Worm (Caenorhabditis elegans) whole organism, L3 larva: Measurements from ENCODE around the gene eak-3.

Experiments
- ZK546.5 ChIP-seq: sonication (generic microtip); optimal IDR thresholded peaks from 2 replicates; lab custom pipeline; 2017; ENCODE audit warnings: missing biosample characterization, missing genetic modification characterization
- aly-2 ChIP-seq: fragments of 150-350 bp; optimal IDR thresholded peaks from 2 replicates; lab custom pipeline; 2014; ENCODE audit warnings: missing biosample characterization, missing genetic modification characterization
- ama-1 ChIP-seq: fragments of 150-350 bp; optimal IDR thresholded peaks from 2 replicates; lab custom pipeline; 2018
- ceh-28 ChIP-seq: fragments of 150-350 bp; optimal IDR thresholded peaks from 2 replicates; lab custom pipeline; 2014; ENCODE audit warnings: missing biosample characterization, missing genetic modification reagents, missing genetic modification characterization
- ceh-82 ChIP-seq: fragments of 150-350 bp; optimal IDR thresholded peaks from 2 replicates; lab custom pipeline; 2014; ENCODE audit warnings: missing biosample characterization, missing genetic modification characterization
- ceh-9 ChIP-seq: sonication (generic microtip); optimal IDR thresholded peaks from 2 replicates; lab custom pipeline; 2018; ENCODE audit warnings: missing biosample characterization, missing genetic modification characterization
- daf-12 ChIP-seq: fragments of 150-350 bp; optimal IDR thresholded peaks from 2 replicates; lab custom pipeline; 2014; ENCODE audit warnings: missing biosample characterization, missing genetic modification reagents, missing genetic modification characterization
- egl-27 ChIP-seq: sonication (generic microtip); optimal IDR thresholded peaks from 4 replicates; lab custom pipeline; 2017; ENCODE audit warnings: missing biosample characterization, missing genetic modification reagents, missing genetic modification characterization
- egl-5 ChIP-seq: fragments of 150-350 bp; optimal IDR thresholded peaks from 2 replicates; lab custom pipeline; 2017; ENCODE audit warnings: missing biosample characterization, missing genetic modification reagents, missing genetic modification characterization, inconsistent platforms
- elt-1 ChIP-seq: fragments of 150-350 bp; optimal IDR thresholded peaks from 2 replicates; lab custom pipeline; 2014; ENCODE audit warnings: missing biosample characterization, missing genetic modification characterization
- elt-2 ChIP-seq: sonication (generic microtip); optimal IDR thresholded peaks from 2 replicates; lab custom pipeline; 2016; ENCODE audit warnings: missing genetic modification reagents, mild to moderate bottlenecking, missing genetic modification characterization, missing compliant biosample characterization
- elt-3 ChIP-seq, 3 experiments: fragments of 150-350 bp in 1 of 3; sonication (generic microtip) in 2 of 3; optimal IDR thresholded peaks; 2 replicates in 2 of 3; 4 replicates in 1 of 3; lab custom pipeline; 2014 to 2017; ENCODE audit warnings: missing biosample characterization in 3 of 3, missing genetic modification characterization in 3 of 3
- eor-1 ChIP-seq, 2 experiments: fragments of 150-350 bp; optimal IDR thresholded peaks; 2 replicates each; lab custom pipeline; 2014 to 2018; ENCODE audit warnings: missing biosample characterization in 2 of 2, missing genetic modification characterization in 2 of 2
- fkh-10 ChIP-seq: sonication (generic microtip); optimal IDR thresholded peaks from 2 replicates; lab custom pipeline; 2017; ENCODE audit warnings: missing biosample characterization, missing genetic modification reagents, missing genetic modification characterization
- fos-1 ChIP-seq: fragments of 150-350 bp; optimal IDR thresholded peaks from 2 replicates; lab custom pipeline; 2014; ENCODE audit warnings: missing biosample characterization, missing genetic modification characterization
- hmg-11 ChIP-seq: sonication (generic microtip); optimal IDR thresholded peaks from 2 replicates; lab custom pipeline; 2016; ENCODE audit warnings: missing genetic modification characterization, missing compliant biosample characterization
- lin-15B ChIP-seq: fragments of 150-350 bp; optimal IDR thresholded peaks from 2 replicates; lab custom pipeline; 2014; ENCODE audit warnings: missing biosample characterization, missing genetic modification characterization
- lin-39 ChIP-seq: fragments of 150-350 bp; optimal IDR thresholded peaks from 2 replicates; lab custom pipeline; 2018; ENCODE audit warnings: missing biosample characterization, missing genetic modification reagents, missing genetic modification characterization
- lsy-12 ChIP-seq: sonication (generic microtip); optimal IDR thresholded peaks from 2 replicates; lab custom pipeline; 2016; ENCODE audit warnings: mild to moderate bottlenecking, missing genetic modification characterization, missing compliant biosample characterization
- mdl-1 ChIP-seq: fragments of 150-350 bp; optimal IDR thresholded peaks from 2 replicates; lab custom pipeline; 2014; ENCODE audit warnings: missing biosample characterization, missing genetic modification characterization
- mml-1 ChIP-seq: fragments of 150-350 bp; sonication (generic microtip); optimal IDR thresholded peaks from 3 replicates; lab custom pipeline; 2014; ENCODE audit warnings: missing biosample characterization, missing genetic modification characterization
- nfya-1 ChIP-seq: sonication (generic microtip); optimal IDR thresholded peaks from 2 replicates; lab custom pipeline; 2017; ENCODE audit warnings: missing genetic modification characterization, mild to moderate bottlenecking, missing compliant biosample characterization, antibody characterized with exemption, moderate library complexity; ENCODE audit not compliant: insufficient read depth
- nhr-23 ChIP-seq: fragments of 150-350 bp; optimal IDR thresholded peaks from 2 replicates; lab custom pipeline; 2014; ENCODE audit warnings: missing biosample characterization, missing genetic modification reagents, missing genetic modification characterization
- nhr-237 ChIP-seq: fragments of 150-350 bp; optimal IDR thresholded peaks from 2 replicates; lab custom pipeline; 2014; ENCODE audit warnings: missing biosample characterization, missing genetic modification characterization
- nhr-25 ChIP-seq: sonication (generic microtip); optimal IDR thresholded peaks from 2 replicates; lab custom pipeline; 2017; ENCODE audit warnings: missing biosample characterization, missing genetic modification characterization
- nhr-28 ChIP-seq: fragments of 150-350 bp; optimal IDR thresholded peaks from 2 replicates; lab custom pipeline; 2014; ENCODE audit warnings: missing biosample characterization, missing genetic modification characterization
- nhr-43 ChIP-seq: sonication (generic microtip); optimal IDR thresholded peaks from 2 replicates; lab custom pipeline; 2016; ENCODE audit warnings: mild to moderate bottlenecking, missing genetic modification characterization, missing compliant biosample characterization; ENCODE audit not compliant: poor library complexity, severe bottlenecking
- nhr-67 ChIP-seq: fragments of 150-350 bp; optimal IDR thresholded peaks from 2 replicates; lab custom pipeline; 2014; ENCODE audit warnings: missing biosample characterization, missing genetic modification characterization
- nhr-76 ChIP-seq: fragments of 150-350 bp; sonication (generic microtip); optimal IDR thresholded peaks from 5 replicates; lab custom pipeline; 2014; ENCODE audit warnings: missing biosample characterization, missing genetic modification characterization
- pha-4 ChIP-seq: fragments of 150-350 bp; optimal IDR thresholded peaks from 2 replicates; lab custom pipeline; 2014; ENCODE audit warnings: missing biosample characterization, missing genetic modification reagents, missing genetic modification characterization
- sea-2 ChIP-seq: fragments of 150-350 bp; sonication (generic microtip); optimal IDR thresholded peaks from 4 replicates; lab custom pipeline; 2014; ENCODE audit warnings: missing biosample characterization, missing genetic modification reagents, missing genetic modification characterization
- skn-1 ChIP-seq: fragments of 150-350 bp; optimal IDR thresholded peaks from 2 replicates; lab custom pipeline; 2014; ENCODE audit warnings: missing biosample characterization, missing genetic modification characterization
- snpc-4 ChIP-seq: fragments of 150-350 bp; optimal IDR thresholded peaks from 2 replicates; lab custom pipeline; 2014; ENCODE audit warnings: missing biosample characterization, missing genetic modification characterization
- tbx-2 ChIP-seq: sonication (generic microtip); optimal IDR thresholded peaks from 2 replicates; lab custom pipeline; 2016; ENCODE audit warnings: mild to moderate bottlenecking, missing genetic modification characterization, missing compliant biosample characterization
- unc-62 ChIP-seq: fragments of 150-350 bp; sonication (generic microtip); optimal IDR thresholded peaks from 4 replicates; lab custom pipeline; 2014; ENCODE audit warnings: missing biosample characterization, missing genetic modification reagents, missing genetic modification characterization
- zag-1 ChIP-seq: fragments of 150-350 bp; optimal IDR thresholded peaks from 2 replicates; lab custom pipeline; 2014; ENCODE audit warnings: missing biosample characterization, missing genetic modification characterization
- ztf-11 ChIP-seq: fragments of 150-350 bp; optimal IDR thresholded peaks from 2 replicates; lab custom pipeline; 2014; ENCODE audit warnings: missing biosample characterization, missing genetic modification characterization
- ztf-4 ChIP-seq: fragments of 150-350 bp; optimal IDR thresholded peaks from 2 replicates; lab custom pipeline; 2014; ENCODE audit warnings: missing biosample characterization, missing genetic modification characterization

eak-3 gene

ce11 chrIII:1210638-1211037 is 34.3 kb upstream of the eak-3 start:
- TF ChIP-seq ceh-28 (tag; lab: Kevin White, UChicago) (peak; percentile 62), nhr-28 (no peak)

ce11 chrIII:1207852-1208251 is 31.5 kb upstream of the eak-3 start, which contains the start of gene orc-3:
Gene orc-3 (plus strand): TSS chrIII:1208133.
- peak; percentile 24 for TF ChIP-seq hmg-11 (tag; lab: Kevin White, UChicago)
- no peak for TF ChIP-seq fos-1 (tag; lab: Kevin White, UChicago)
- peak; percentile 6 for TF ChIP-seq nfya-1 (tag; lab: Kevin White, UChicago)
- peak; percentile 9 for TF ChIP-seq nhr-25 (tag; lab: Kevin White, UChicago)
- TF ChIP-seq egl-5 (tag; lab: Kevin White, UChicago), result peak; percentile 61
- peak; percentile 67 for TF ChIP-seq lin-15B (tag; lab: Kevin White, UChicago)
- TF ChIP-seq zag-1, result no peak
- TF ChIP-seq pha-4, result peak; percentile 32
- no peak for TF ChIP-seq ZK546.5 (tag; lab: Kevin White, UChicago)
- TF ChIP-seq nhr-23, result no peak

ce11 chrIII:1207027-1207426 is 30.7 kb upstream of the eak-3 start:
- no peak for TF ChIP-seq fos-1 (tag; lab: Kevin White, UChicago)
- peak; percentile 83 for TF ChIP-seq ceh-28 (tag; lab: Kevin White, UChicago)
- TF ChIP-seq, all 47 proteins: peak for 1

- TF ChIP-seq nfya-1 (tag; lab: Kevin White, UChicago) (no peak), elt-1 (tag; lab: Kevin White, UChicago) (no peak), ceh-28 (tag; lab: Kevin White, UChicago) (peak; percentile 81), egl-27 (tag; lab: Kevin White, UChicago) (no peak)
Measured at ce11 chrIII:1206331-1206730, 30.0 kb upstream of the eak-3 start.

- TF ChIP-seq mdl-1 (tag; lab: Kevin White, UChicago), result no peak
- TF ChIP-seq sea-2 (GFP tag; lab: Kevin White, UChicago), result no peak
- TF ChIP-seq mml-1 (tag; lab: Kevin White, UChicago), result no peak
- TF ChIP-seq zag-1, result no peak
- no peak for TF ChIP-seq ZK546.5 (tag; lab: Kevin White, UChicago)
- TF ChIP-seq lsy-12 (tag; lab: Kevin White, UChicago), result no peak
- no peak for TF ChIP-seq ztf-4 (tag; lab: Kevin White, UChicago)
- no peak for TF ChIP-seq egl-27 (tag; lab: Kevin White, UChicago)
- no peak for TF ChIP-seq ztf-11 (tag; lab: Kevin White, UChicago)
- no peak for TF ChIP-seq elt-2 (tag; lab: Kevin White, UChicago)
- TF ChIP-seq daf-12, result no peak
- TF ChIP-seq nhr-23, result no peak
Measured at ce11 chrIII:1205421-1205820, 29.1 kb upstream of the eak-3 start.

- TF ChIP-seq hmg-11 (tag; lab: Kevin White, UChicago) (peak; percentile 61), nhr-237 (tag; lab: Kevin White, UChicago) (no peak), mml-1 (tag; lab: Kevin White, UChicago) (no peak), elt-3 (tag; optimal IDR thresholded peaks at IDR 0.05; lab: Kevin White, UChicago) (no peak), ceh-82 (tag; lab: Kevin White, UChicago) (peak; percentile 2), unc-62 (GFP tag; lab: Kevin White, UChicago) (no peak), eor-1 (tag; optimal IDR thresholded peaks at IDR 0.05; lab: Kevin White, UChicago) (no peak), nhr-67 (no peak), snpc-4 (tag; lab: Kevin White, UChicago) (peak; percentile 74), ZK546.5 (tag; lab: Kevin White, UChicago) (no peak), nhr-43 (tag; lab: Kevin White, UChicago) (peak; percentile 42), mdl-1 (tag; lab: Kevin White, UChicago) (no peak), lin-15B (tag; lab: Kevin White, UChicago) (peak; percentile 95), fos-1 (tag; lab: Kevin White, UChicago) (no peak), nhr-76 (no peak), pha-4 (peak; percentile 91), elt-2 (tag; lab: Kevin White, UChicago) (peak; percentile 22), ama-1 (peak; percentile 54), elt-1 (tag; lab: Kevin White, UChicago) (peak; percentile 59), skn-1 (tag; lab: Kevin White, UChicago) (peak; percentile 90), zag-1 (no peak), ztf-4 (tag; lab: Kevin White, UChicago) (no peak), nhr-25 (tag; lab: Kevin White, UChicago) (peak; percentile 53), egl-5 (tag; lab: Kevin White, UChicago) (peak; percentile 97), nhr-23 (peak; percentile 67), egl-27 (tag; lab: Kevin White, UChicago) (no peak), ceh-28 (tag; lab: Kevin White, UChicago) (peak; percentile 68), fkh-10 (GFP tag; lab: Kevin White, UChicago) (peak; percentile 64), aly-2 (tag; lab: Kevin White, UChicago) (no peak), nfya-1 (tag; lab: Kevin White, UChicago) (peak; percentile 85), lin-39 (tag; lab: Kevin White, UChicago) (peak; percentile 73), tbx-2 (peak; percentile 39), ceh-9 (no peak), sea-2 (GFP tag; lab: Kevin White, UChicago) (no peak)
Measured at ce11 chrIII:1201958-1202596, 25.7 kb upstream of the eak-3 start, which contains the start of the genes mrpl-45 and Y119D3B.12. Gene mrpl-45 (minus strand): TSS chrIII:1202008. Gene Y119D3B.12 (plus strand): TSS chrIII:1202546.
